Worm (Caenorhabditis elegans): Measurements from ENCODE around the gene mop-25.1.

The mop-25.1 gene

ce11 chrX:4011919-4012318 is at the start of gene mop-25.1:
Gene mop-25.1, plus strand, starts transcription at chrX:4012219.
- TF ChIP-seq W03F9.2 (tag; optimal IDR thresholded peaks at IDR 0.05) (no peak), dao-5 (tag; optimal IDR thresholded peaks at IDR 0.05) (no peak), him-1 (tag; optimal IDR thresholded peaks at IDR 0.05) (no peak)

ce11 chrX:3966332-3966731 is 45.7 kb upstream of the mop-25.1 start, which contains the start of gene C16B8.2:
Gene C16B8.2, minus strand, starts transcription at chrX:3966432.
- TF ChIP-seq him-1 (tag; optimal IDR thresholded peaks at IDR 0.05), result no peak

DNA sequence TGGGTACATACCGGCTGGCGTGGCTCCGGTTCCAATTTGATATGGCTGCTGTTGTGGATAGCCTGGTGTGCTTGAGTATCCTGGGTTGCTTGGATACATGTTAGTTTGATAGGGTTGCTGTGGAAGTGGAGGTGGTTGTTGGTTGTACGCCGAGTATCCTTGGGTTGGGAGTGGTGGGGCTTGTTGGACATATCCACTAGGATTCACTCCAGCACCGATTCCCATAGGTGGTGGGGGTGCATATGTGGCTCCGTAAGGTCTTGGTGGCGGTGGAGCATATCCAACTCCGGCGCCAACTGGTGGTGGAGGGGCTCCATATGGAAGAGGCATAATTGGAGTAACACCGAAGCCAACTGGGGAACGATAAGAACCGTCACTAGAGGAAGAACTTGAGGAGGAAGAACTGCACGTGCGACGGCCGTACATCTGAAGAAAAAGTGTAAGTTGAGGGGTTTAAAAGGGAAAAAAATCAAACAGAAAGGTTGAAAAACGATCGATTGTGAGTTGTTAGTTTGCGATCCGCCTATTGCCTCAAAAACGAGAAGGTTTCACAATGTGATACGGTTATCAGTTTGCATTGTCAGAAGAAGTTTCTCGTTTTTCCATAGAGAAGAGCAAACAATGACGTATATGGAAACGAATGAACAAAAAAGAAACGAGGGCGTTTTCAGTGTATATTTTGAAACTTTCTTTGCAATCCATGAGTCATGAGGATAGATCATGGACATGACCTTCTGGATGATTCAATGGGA is 43.6 kb upstream of the mop-25.1 start, which contains the start of gene C16B8.3:
C16B8.3 (minus strand) TSS at position 426 of the 752 bp plus-strand sequence.
- TF ChIP-seq him-1 (tag; optimal IDR thresholded peaks at IDR 0.05), result no peak
- TF ChIP-seq W03F9.2 (tag; optimal IDR thresholded peaks at IDR 0.05), result peak; percentile 2

ce11 chrX:3969353-3969752 is 42.7 kb upstream of the mop-25.1 start:
- TF ChIP-seq dao-5 (tag; optimal IDR thresholded peaks at IDR 0.05), result no peak
- no peak for TF ChIP-seq W03F9.2 (tag; optimal IDR thresholded peaks at IDR 0.05)
- TF ChIP-seq him-1 (tag; optimal IDR thresholded peaks at IDR 0.05), result no peak

ce11 chrX:3969980-3970403 is 42.0 kb upstream of the mop-25.1 start:
- no peak for TF ChIP-seq W03F9.2 (tag; optimal IDR thresholded peaks at IDR 0.05)
- peak; percentile 69 for TF ChIP-seq dao-5 (tag; optimal IDR thresholded peaks at IDR 0.05)
- TF ChIP-seq him-1 (tag; optimal IDR thresholded peaks at IDR 0.05), result peak; percentile 65

ce11 chrX:3970786-3971185 is 41.2 kb upstream of the mop-25.1 start:
- TF ChIP-seq dao-5 (tag; optimal IDR thresholded peaks at IDR 0.05) (no peak), W03F9.2 (tag; optimal IDR thresholded peaks at IDR 0.05) (no peak), him-1 (tag; optimal IDR thresholded peaks at IDR 0.05) (no peak)

DNA sequence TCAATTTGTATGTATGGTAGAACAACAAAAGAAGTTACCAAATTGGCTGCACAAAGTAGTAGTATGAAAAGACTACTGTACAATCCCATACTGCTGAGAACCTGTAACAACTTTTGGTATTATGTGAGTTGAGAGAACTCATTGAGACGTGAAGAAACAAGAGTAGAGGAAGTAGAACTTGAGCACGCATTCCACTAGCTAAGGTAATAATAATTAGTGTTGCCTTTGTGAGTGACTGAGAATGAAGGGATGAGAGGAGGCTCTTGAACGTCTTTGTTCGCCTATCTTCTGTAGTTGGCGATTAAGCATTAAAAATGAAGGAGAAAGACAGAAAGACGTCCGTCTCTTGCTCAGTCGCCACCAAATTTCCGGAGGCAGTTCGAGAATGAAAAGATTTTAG is 38.5 kb upstream of the mop-25.1 start, which contains the start of gene C16B8.4:
C16B8.4 (minus strand) TSS at position 101 of the 400 bp plus-strand sequence.
- TF ChIP-seq dao-5 (tag; optimal IDR thresholded peaks at IDR 0.05) (no peak), him-1 (tag; optimal IDR thresholded peaks at IDR 0.05) (no peak), W03F9.2 (tag; optimal IDR thresholded peaks at IDR 0.05) (no peak)

DNA sequence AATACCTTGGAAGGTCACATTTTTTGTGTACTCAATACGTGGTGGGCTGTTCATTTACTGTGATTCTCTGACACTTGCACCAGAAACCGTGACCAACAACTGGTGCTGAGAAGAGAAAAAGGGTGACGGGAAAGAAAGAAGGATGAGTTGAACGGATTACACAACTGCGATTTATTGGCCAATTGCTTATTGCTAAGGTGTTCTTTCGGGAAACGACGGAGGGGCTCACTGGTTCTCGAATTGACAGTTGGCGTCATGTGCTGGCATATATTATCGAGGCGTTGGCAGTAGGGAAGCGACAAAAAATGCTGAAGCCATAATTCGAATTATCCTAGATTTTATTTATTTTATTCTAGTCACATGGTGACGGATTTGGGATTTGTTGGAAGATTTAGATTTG is 37.9 kb upstream of the mop-25.1 start:
- no peak for TF ChIP-seq dao-5 (tag; optimal IDR thresholded peaks at IDR 0.05)
- no peak for TF ChIP-seq him-1 (tag; optimal IDR thresholded peaks at IDR 0.05)
- no peak for TF ChIP-seq W03F9.2 (tag; optimal IDR thresholded peaks at IDR 0.05)

DNA sequence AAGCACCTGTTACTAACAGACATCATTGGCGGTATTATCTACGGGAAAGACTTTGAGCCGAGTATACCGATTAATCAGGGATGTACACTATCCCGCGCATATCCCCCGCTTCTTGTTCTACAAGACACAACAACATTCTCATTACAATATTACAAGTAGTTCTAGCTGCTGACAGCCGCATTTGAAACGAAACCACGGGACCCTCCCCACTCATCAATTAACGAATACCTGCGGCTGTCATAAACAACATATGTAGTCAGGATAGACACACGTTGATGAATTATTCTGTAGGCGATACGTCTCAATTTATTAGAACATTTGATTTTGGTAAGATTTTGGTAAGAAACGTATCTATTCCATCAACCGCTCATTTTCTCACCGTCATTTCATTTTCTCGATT is 35.3 kb upstream of the mop-25.1 start:
- TF ChIP-seq him-1 (tag; optimal IDR thresholded peaks at IDR 0.05), result no peak
- TF ChIP-seq W03F9.2 (tag; optimal IDR thresholded peaks at IDR 0.05), result no peak
- TF ChIP-seq dao-5 (tag; optimal IDR thresholded peaks at IDR 0.05), result no peak

- TF ChIP-seq W03F9.2 (tag; optimal IDR thresholded peaks at IDR 0.05), result no peak
- no peak for TF ChIP-seq dao-5 (tag; optimal IDR thresholded peaks at IDR 0.05)
- no peak for TF ChIP-seq him-1 (tag; optimal IDR thresholded peaks at IDR 0.05)
Measured at ce11 chrX:3977271-3977670, 34.7 kb upstream of the mop-25.1 start.

ce11 chrX:3979146-3979545 is 32.9 kb upstream of the mop-25.1 start:
- no peak for TF ChIP-seq W03F9.2 (tag; optimal IDR thresholded peaks at IDR 0.05)
- no peak for TF ChIP-seq him-1 (tag; optimal IDR thresholded peaks at IDR 0.05)
- no peak for TF ChIP-seq dao-5 (tag; optimal IDR thresholded peaks at IDR 0.05)

DNA sequence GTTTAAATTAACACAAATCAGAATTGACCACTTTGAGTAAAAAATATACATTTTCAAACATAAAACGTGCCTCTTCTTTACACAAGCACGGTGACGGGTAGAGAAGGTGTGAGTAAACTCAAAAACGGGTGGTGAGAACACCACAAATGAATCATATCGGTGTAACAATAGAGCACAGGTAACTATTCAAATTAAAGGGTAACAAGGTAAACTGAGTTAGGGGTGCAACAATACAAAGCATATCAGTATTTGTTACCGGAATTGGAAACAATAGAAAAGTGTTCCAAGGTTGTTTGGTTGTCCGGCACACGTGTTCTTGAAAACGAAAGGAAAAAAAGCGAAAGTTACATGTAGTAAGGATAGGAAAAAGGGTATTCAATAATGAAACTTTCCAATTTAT is 29.6 kb upstream of the mop-25.1 start:
- TF ChIP-seq dao-5 (tag; optimal IDR thresholded peaks at IDR 0.05) (no peak), him-1 (tag; optimal IDR thresholded peaks at IDR 0.05) (no peak)

DNA sequence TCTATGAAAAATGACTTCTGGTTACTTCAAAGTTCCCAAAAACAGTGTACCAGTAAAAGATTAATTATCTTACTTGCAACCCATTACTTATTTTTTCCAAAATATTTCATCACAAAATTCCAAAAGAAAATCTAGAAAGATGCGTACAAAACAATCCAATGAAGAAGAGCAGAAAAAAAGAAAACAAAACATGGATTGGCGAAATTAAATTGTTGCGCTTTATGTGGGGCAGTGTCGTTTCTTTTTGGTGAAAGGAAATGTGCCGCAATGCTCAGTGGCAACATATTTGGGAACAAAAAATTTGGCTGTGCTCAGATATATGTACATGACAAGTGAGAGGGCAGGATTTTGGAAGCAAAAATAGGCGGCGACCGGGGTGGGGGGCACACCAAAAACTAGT is 23.4 kb upstream of the mop-25.1 start:
- TF ChIP-seq dao-5 (tag; optimal IDR thresholded peaks at IDR 0.05) (no peak), him-1 (tag; optimal IDR thresholded peaks at IDR 0.05) (no peak), W03F9.2 (tag; optimal IDR thresholded peaks at IDR 0.05) (no peak)

DNA sequence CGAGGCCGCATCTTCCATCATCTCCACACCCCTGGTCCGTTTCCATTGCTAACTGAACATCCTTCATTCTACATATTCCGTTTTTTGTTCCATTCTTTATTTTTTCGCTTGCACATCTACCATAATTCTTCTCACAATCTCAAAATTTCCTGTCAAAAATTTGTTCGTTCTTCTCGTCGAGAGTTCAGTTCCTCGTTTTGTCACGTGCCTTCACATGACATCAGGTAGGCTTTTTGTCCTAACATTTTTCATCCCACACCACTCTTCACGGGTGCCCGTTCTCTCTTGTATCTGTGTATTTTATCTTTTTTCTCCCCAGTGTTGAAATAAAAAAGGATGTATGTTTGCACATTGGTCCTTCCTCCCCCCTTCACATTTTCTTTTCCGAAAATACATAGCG is 21.5 kb upstream of the mop-25.1 start:
- no peak for TF ChIP-seq W03F9.2 (tag; optimal IDR thresholded peaks at IDR 0.05)
- TF ChIP-seq him-1 (tag; optimal IDR thresholded peaks at IDR 0.05), result no peak
- TF ChIP-seq dao-5 (tag; optimal IDR thresholded peaks at IDR 0.05), result no peak

- TF ChIP-seq W03F9.2 (tag; optimal IDR thresholded peaks at IDR 0.05), result no peak
- TF ChIP-seq dao-5 (tag; optimal IDR thresholded peaks at IDR 0.05), result no peak
- TF ChIP-seq him-1 (tag; optimal IDR thresholded peaks at IDR 0.05), result no peak
Measured at ce11 chrX:3990941-3991340, 21.1 kb upstream of the mop-25.1 start.
